Fruit fly (Drosophila melanogaster): ENCODE measurements around the gene nanos.

- TF ChIP-seq CG8478 (optimal IDR thresholded peaks at IDR 0.05) (no peak), CTCF (optimal IDR thresholded peaks at IDR 0.05) (no peak)
Observed at dm6 chr3R:19190020-19190419, 33.0 kb downstream of the nanos start.

Measured in S2 (cell line).